Worm (Caenorhabditis elegans) whole organism, L3 larva: Measurements from ENCODE around the gene kin-24.
A peak's percentile ranks its signal among the peaks of the same experiment; 100 is the strongest.

Experiments used
- R02D3.7 ChIP-seq: fragments of 150-350 bp; optimal IDR thresholded peaks from 2 replicates; lab custom pipeline; 2014; ENCODE audit warnings: missing biosample characterization, missing genetic modification characterization
- aly-2 ChIP-seq: fragments of 150-350 bp; optimal IDR thresholded peaks from 2 replicates; lab custom pipeline; 2014; ENCODE audit warnings: missing biosample characterization, missing genetic modification characterization
- ama-1 ChIP-seq: fragments of 150-350 bp; optimal IDR thresholded peaks from 2 replicates; lab custom pipeline; 2018
- ceh-16 ChIP-seq: sonication (generic microtip); optimal IDR thresholded peaks from 2 replicates; lab custom pipeline; 2017; ENCODE audit warnings: missing biosample characterization, missing genetic modification characterization
- ceh-28 ChIP-seq: fragments of 150-350 bp; optimal IDR thresholded peaks from 2 replicates; lab custom pipeline; 2014; ENCODE audit warnings: missing biosample characterization, missing genetic modification reagents, missing genetic modification characterization
- ceh-82 ChIP-seq: fragments of 150-350 bp; optimal IDR thresholded peaks from 2 replicates; lab custom pipeline; 2014; ENCODE audit warnings: missing biosample characterization, missing genetic modification characterization
- ceh-9 ChIP-seq: sonication (generic microtip); optimal IDR thresholded peaks from 2 replicates; lab custom pipeline; 2018; ENCODE audit warnings: missing biosample characterization, missing genetic modification characterization
- egl-5 ChIP-seq: fragments of 150-350 bp; optimal IDR thresholded peaks from 2 replicates; lab custom pipeline; 2017; ENCODE audit warnings: missing biosample characterization, missing genetic modification reagents, missing genetic modification characterization, inconsistent platforms
- elt-1 ChIP-seq: fragments of 150-350 bp; optimal IDR thresholded peaks from 2 replicates; lab custom pipeline; 2014; ENCODE audit warnings: missing biosample characterization, missing genetic modification characterization
- elt-2 ChIP-seq: sonication (generic microtip); optimal IDR thresholded peaks from 2 replicates; lab custom pipeline; 2016; ENCODE audit warnings: missing genetic modification reagents, mild to moderate bottlenecking, missing genetic modification characterization, missing compliant biosample characterization
- elt-3 ChIP-seq, 3 experiments: fragments of 150-350 bp in 1 of 3; sonication (generic microtip) in 2 of 3; optimal IDR thresholded peaks; 2 replicates in 2 of 3; 4 replicates in 1 of 3; lab custom pipeline; 2014 to 2017; ENCODE audit warnings: missing biosample characterization in 3 of 3, missing genetic modification characterization in 3 of 3
- eor-1 ChIP-seq, 2 experiments: fragments of 150-350 bp; optimal IDR thresholded peaks; 2 replicates each; lab custom pipeline; 2014 to 2018; ENCODE audit warnings: missing biosample characterization in 2 of 2, missing genetic modification characterization in 2 of 2
- fkh-10 ChIP-seq: sonication (generic microtip); optimal IDR thresholded peaks from 2 replicates; lab custom pipeline; 2017; ENCODE audit warnings: missing biosample characterization, missing genetic modification reagents, missing genetic modification characterization
- fos-1 ChIP-seq: fragments of 150-350 bp; optimal IDR thresholded peaks from 2 replicates; lab custom pipeline; 2014; ENCODE audit warnings: missing biosample characterization, missing genetic modification characterization
- jun-1 ChIP-seq: fragments of 150-350 bp; optimal IDR thresholded peaks from 2 replicates; lab custom pipeline; 2014; ENCODE audit warnings: missing biosample characterization, missing genetic modification reagents, missing genetic modification characterization
- mml-1 ChIP-seq: fragments of 150-350 bp; sonication (generic microtip); optimal IDR thresholded peaks from 3 replicates; lab custom pipeline; 2014; ENCODE audit warnings: missing biosample characterization, missing genetic modification characterization
- nfya-1 ChIP-seq: sonication (generic microtip); optimal IDR thresholded peaks from 2 replicates; lab custom pipeline; 2017; ENCODE audit warnings: missing genetic modification characterization, mild to moderate bottlenecking, missing compliant biosample characterization, antibody characterized with exemption, moderate library complexity; ENCODE audit not compliant: insufficient read depth
- nhr-12 ChIP-seq: fragments of 150-350 bp; optimal IDR thresholded peaks from 2 replicates; lab custom pipeline; 2014; ENCODE audit warnings: missing biosample characterization, missing genetic modification characterization
- nhr-237 ChIP-seq: fragments of 150-350 bp; optimal IDR thresholded peaks from 2 replicates; lab custom pipeline; 2014; ENCODE audit warnings: missing biosample characterization, missing genetic modification characterization
- nhr-25 ChIP-seq: sonication (generic microtip); optimal IDR thresholded peaks from 2 replicates; lab custom pipeline; 2017; ENCODE audit warnings: missing biosample characterization, missing genetic modification characterization
- nhr-43 ChIP-seq: sonication (generic microtip); optimal IDR thresholded peaks from 2 replicates; lab custom pipeline; 2016; ENCODE audit warnings: mild to moderate bottlenecking, missing genetic modification characterization, missing compliant biosample characterization; ENCODE audit not compliant: poor library complexity, severe bottlenecking
- nhr-67 ChIP-seq: fragments of 150-350 bp; optimal IDR thresholded peaks from 2 replicates; lab custom pipeline; 2014; ENCODE audit warnings: missing biosample characterization, missing genetic modification characterization
- nhr-76 ChIP-seq: fragments of 150-350 bp; sonication (generic microtip); optimal IDR thresholded peaks from 5 replicates; lab custom pipeline; 2014; ENCODE audit warnings: missing biosample characterization, missing genetic modification characterization
- nhr-77 ChIP-seq: fragments of 150-350 bp; optimal IDR thresholded peaks from 2 replicates; lab custom pipeline; 2014; ENCODE audit warnings: missing biosample characterization, missing genetic modification characterization
- pha-4 ChIP-seq: fragments of 150-350 bp; optimal IDR thresholded peaks from 2 replicates; lab custom pipeline; 2014; ENCODE audit warnings: missing biosample characterization, missing genetic modification reagents, missing genetic modification characterization
- pqm-1 ChIP-seq: fragments of 150-350 bp; optimal IDR thresholded peaks from 2 replicates; lab custom pipeline; 2017; ENCODE audit warnings: missing biosample characterization, missing genetic modification characterization, inconsistent platforms
- sea-2 ChIP-seq: fragments of 150-350 bp; sonication (generic microtip); optimal IDR thresholded peaks from 4 replicates; lab custom pipeline; 2014; ENCODE audit warnings: missing biosample characterization, missing genetic modification reagents, missing genetic modification characterization
- skn-1 ChIP-seq: fragments of 150-350 bp; optimal IDR thresholded peaks from 2 replicates; lab custom pipeline; 2014; ENCODE audit warnings: missing biosample characterization, missing genetic modification characterization
- snpc-4 ChIP-seq: fragments of 150-350 bp; optimal IDR thresholded peaks from 2 replicates; lab custom pipeline; 2014; ENCODE audit warnings: missing biosample characterization, missing genetic modification characterization
- tbx-2 ChIP-seq: sonication (generic microtip); optimal IDR thresholded peaks from 2 replicates; lab custom pipeline; 2016; ENCODE audit warnings: mild to moderate bottlenecking, missing genetic modification characterization, missing compliant biosample characterization
- unc-62 ChIP-seq: fragments of 150-350 bp; sonication (generic microtip); optimal IDR thresholded peaks from 4 replicates; lab custom pipeline; 2014; ENCODE audit warnings: missing biosample characterization, missing genetic modification reagents, missing genetic modification characterization
- ztf-4 ChIP-seq: fragments of 150-350 bp; optimal IDR thresholded peaks from 2 replicates; lab custom pipeline; 2014; ENCODE audit warnings: missing biosample characterization, missing genetic modification characterization

kin-24 gene

DNA sequence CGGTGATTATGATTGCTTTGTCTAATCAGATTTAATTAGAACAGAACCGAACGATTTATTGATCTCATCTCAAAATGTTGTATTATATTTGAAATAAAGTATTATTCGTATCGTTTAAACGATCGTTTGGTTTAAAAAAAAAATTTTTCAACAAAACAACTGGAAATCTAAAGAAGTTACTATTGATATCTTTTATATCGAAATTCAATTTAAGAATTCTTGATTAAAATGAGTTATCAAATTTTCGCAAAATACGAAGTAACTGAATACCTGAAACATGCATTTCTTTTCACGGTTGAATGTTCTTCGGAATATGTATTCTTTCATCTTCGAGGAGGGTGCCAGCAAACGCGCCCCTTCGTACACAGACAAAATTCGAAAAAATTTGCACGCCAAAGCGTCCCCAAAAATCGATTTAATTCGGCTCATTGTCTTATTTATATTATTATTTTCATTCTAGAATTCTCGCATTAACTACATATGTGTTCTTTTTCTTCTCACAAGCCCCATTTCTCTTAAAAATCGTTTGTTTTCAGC lies 17.1 kb upstream of the kin-24 start, which contains the start of gene npp-1 (continued):
- no peak for TF ChIP-seq mml-1 (tag; lab: Kevin White, UChicago)
- no peak for TF ChIP-seq nhr-237 (tag; lab: Kevin White, UChicago)
- no peak for TF ChIP-seq ceh-28 (tag; lab: Kevin White, UChicago)
- no peak for TF ChIP-seq ceh-9 (tag; lab: Kevin White, UChicago)
- peak; percentile 50 for TF ChIP-seq nfya-1 (tag; lab: Kevin White, UChicago)
- TF ChIP-seq R02D3.7 = no peak
- peak; percentile 20 for TF ChIP-seq nhr-25 (tag; lab: Kevin White, UChicago)
- TF ChIP-seq fkh-10 (GFP tag; lab: Kevin White, UChicago) = no peak
- TF ChIP-seq eor-1 (tag; optimal IDR thresholded peaks at IDR 0.05; lab: Kevin White, UChicago) = no peak
- TF ChIP-seq fos-1 = no peak
- no peak for TF ChIP-seq nhr-77
- no peak for TF ChIP-seq elt-1 (tag; lab: Kevin White, UChicago)
- no peak for TF ChIP-seq ceh-82 (tag; lab: Kevin White, UChicago)
- TF ChIP-seq ztf-4 (tag; lab: Kevin White, UChicago) = no peak

DNA sequence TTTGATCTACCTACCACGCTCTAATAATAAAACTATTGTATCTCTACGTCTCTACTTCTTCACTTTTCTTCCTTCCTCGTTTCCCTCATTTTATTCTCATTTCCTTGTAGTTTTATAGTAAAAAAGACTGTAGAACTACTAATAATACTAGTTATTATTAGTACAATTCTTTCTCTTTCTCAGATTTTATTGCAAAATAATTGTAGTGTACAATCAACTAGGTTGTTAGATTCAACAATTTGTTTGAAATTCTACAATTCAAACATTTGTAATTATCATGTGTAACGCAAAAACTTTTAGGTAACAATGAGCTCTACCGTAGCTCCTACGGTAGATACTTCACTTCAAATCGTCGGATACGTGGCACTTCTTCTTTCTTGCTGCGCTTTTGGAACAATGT lies 14.8 kb upstream of the kin-24 start, which contains the start of gene K07F5.12:
TSS of gene K07F5.12 (plus strand) at position 301 of the 400 bp plus-strand sequence.
- TF ChIP-seq fos-1 (no peak), aly-2 (tag; lab: Kevin White, UChicago) (no peak), elt-2 (tag; lab: Kevin White, UChicago) (no peak), ztf-4 (tag; lab: Kevin White, UChicago) (no peak), snpc-4 (tag; lab: Kevin White, UChicago) (no peak), ceh-28 (tag; lab: Kevin White, UChicago) (no peak)

DNA sequence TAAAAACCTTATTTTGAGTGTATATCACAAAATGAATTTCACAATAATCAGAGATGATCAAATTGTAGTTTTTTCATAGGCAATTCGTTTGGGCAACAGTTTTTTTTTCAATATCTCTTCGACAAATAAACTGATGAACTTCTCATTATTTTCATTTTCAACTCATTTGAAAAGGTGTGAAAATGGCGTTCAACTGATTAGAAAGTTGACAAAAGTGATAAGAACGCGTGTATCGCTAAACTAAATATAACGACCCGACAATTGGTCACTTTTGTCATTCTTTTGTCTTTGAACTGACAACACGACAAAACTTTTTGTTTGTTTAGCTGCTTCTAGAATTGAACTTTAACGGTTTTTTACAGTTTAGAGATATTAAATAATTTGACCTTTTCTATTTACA lies 14.1 kb upstream of the kin-24 start:
- TF ChIP-seq pqm-1 (peak; percentile 39), elt-2 (tag; lab: Kevin White, UChicago) (peak; percentile 64), nhr-77 (no peak), ceh-28 (tag; lab: Kevin White, UChicago) (no peak), pha-4 (tag; lab: Kevin White, UChicago) (peak; percentile 73), egl-5 (tag; lab: Kevin White, UChicago) (no peak)

DNA sequence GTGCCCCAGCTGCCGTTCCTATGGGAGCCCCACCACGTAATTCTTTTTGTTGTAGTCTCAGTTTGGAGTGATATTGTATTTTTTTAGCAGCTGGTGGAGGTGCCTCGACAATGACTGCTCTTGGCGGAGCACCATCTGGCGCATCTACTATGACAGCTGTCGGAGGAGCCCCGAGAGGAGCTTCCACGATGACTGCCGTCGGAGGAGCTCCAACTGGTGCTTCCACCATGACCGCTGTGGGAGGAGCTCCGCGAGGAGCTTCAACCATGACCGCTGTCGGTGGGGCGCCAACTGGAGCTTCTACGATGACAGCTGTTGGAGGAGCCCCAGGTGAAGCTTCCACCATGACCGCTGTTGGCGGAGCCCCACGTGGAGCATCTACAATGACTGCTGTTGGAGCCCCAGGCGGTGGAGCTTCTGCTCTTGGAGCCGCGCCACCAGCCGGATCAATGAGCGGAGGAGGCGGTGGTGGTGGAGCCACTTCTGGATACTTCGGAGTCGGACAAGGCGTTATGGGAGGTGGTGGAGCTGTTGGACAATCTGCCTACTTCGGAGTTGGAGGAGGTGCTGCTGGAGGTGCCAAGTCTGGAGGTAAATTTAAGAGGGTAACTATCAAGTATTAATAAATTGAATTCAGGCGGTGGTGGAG lies 12.1 kb upstream of the kin-24 start:
- no peak for TF ChIP-seq jun-1
- no peak for TF ChIP-seq unc-62 (GFP tag; lab: Kevin White, UChicago)
- TF ChIP-seq nhr-77 = no peak
- no peak for TF ChIP-seq nhr-43 (tag; lab: Kevin White, UChicago)
- no peak for TF ChIP-seq nhr-76
- no peak for TF ChIP-seq nhr-12 (tag; lab: Kevin White, UChicago)

DNA sequence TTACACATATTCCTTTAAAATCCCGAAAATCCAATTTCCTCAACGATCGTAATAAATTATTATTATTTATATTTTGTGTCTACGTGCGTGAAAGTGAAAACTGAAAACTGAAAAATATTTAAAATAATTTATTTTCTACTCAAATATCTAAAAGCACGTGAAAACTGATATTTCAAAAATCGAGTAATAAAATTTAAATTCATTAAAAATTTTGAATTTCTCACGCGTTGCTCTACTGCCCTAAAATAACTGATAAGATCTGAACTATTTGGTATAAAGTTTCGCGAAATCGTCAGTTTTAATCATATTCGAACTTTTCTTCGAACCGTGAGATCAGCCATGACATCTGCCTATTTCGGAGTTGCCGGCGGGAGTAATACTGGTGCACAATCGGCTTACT lies 11.4 kb upstream of the kin-24 start, which contains the start of gene ssq-1:
TSS of gene ssq-1 (plus strand) at position 301 of the 400 bp plus-strand sequence.
- TF ChIP-seq unc-62 (GFP tag; lab: Kevin White, UChicago) = no peak
- TF ChIP-seq sea-2 (GFP tag; lab: Kevin White, UChicago) = no peak
- TF ChIP-seq nfya-1 (tag; lab: Kevin White, UChicago) = no peak
- TF ChIP-seq ceh-16 = no peak
- no peak for TF ChIP-seq nhr-12 (tag; lab: Kevin White, UChicago)
- no peak for TF ChIP-seq skn-1 (tag; lab: Kevin White, UChicago)
- TF ChIP-seq ztf-4 (tag; lab: Kevin White, UChicago) = no peak
- TF ChIP-seq ceh-82 (tag; lab: Kevin White, UChicago) = no peak
- no peak for TF ChIP-seq nhr-67 (tag; lab: Kevin White, UChicago)
- no peak for TF ChIP-seq nhr-25 (tag; lab: Kevin White, UChicago)
- TF ChIP-seq snpc-4 (tag; lab: Kevin White, UChicago) = no peak
- no peak for TF ChIP-seq ama-1 (lab: Kevin White, UChicago)
- no peak for TF ChIP-seq tbx-2
- TF ChIP-seq elt-3 (tag; optimal IDR thresholded peaks at IDR 0.05; lab: Kevin White, UChicago) = no peak
- TF ChIP-seq, all 47 proteins: peak for 0
